Worm (Caenorhabditis elegans) whole organism, midembryonic: ENCODE measurements around the gene F15H10.9.

Experiments
- flt-1 ChIP-seq: fragments of 200-800 bp; sonication (Bioruptor generic); IDR thresholded peaks from 2 replicates; pipeline ENCODE4 v1.3.6; 2022; ENCODE audit warnings: missing genetic modification characterization, missing compliant biosample characterization
- tab-1 ChIP-seq: fragments of 200-800 bp; sonication (Bioruptor generic); IDR thresholded peaks from 2 replicates; pipeline ENCODE4 v1.3.6; 2022; ENCODE audit warnings: missing genetic modification characterization, missing compliant biosample characterization
- ztf-29 ChIP-seq: fragments of 200-800 bp; sonication (Bioruptor generic); IDR thresholded peaks from 2 replicates; pipeline ENCODE4 v1.3.6; 2022; ENCODE audit warnings: missing genetic modification reagents, missing genetic modification characterization, missing compliant biosample characterization

- no peak for TF ChIP-seq ztf-29 (GFP tag; lab: Robert Waterston, UW)
- TF ChIP-seq tab-1, result no peak
- TF ChIP-seq flt-1, result no peak
Observed at ce11 chrV:10440723-10441122, 26.2 kb upstream of the F15H10.9 start, which contains the start of gene snf-10.
